Worm (Caenorhabditis elegans) whole organism, L1 larva: ENCODE data around the gene dnc-4.

ENCODE experiments used
- C04F5.9 ChIP-seq: sonication (generic microtip); optimal IDR thresholded peaks from 2 replicates; lab custom pipeline; 2016; ENCODE audit warnings: missing genetic modification characterization, missing compliant biosample characterization
- C16A3.4 ChIP-seq: fragments of 150-350 bp; optimal IDR thresholded peaks from 2 replicates; lab custom pipeline; 2014; ENCODE audit warnings: missing biosample characterization, missing genetic modification characterization
- F16B12.6 ChIP-seq: fragments of 150-350 bp; optimal IDR thresholded peaks from 2 replicates; lab custom pipeline; 2014; ENCODE audit warnings: missing biosample characterization, missing genetic modification characterization
- Y116A8C.19 ChIP-seq: sonication (generic microtip); optimal IDR thresholded peaks from 2 replicates; lab custom pipeline; 2016; ENCODE audit warnings: missing compliant biosample characterization, missing genetic modification characterization, borderline replicate concordance
- aha-1 ChIP-seq: fragments of 150-350 bp; optimal IDR thresholded peaks from 2 replicates; lab custom pipeline; 2014; ENCODE audit warnings: missing biosample characterization, missing genetic modification characterization
- alr-1 ChIP-seq: fragments of 200-800 bp; sonication (Bioruptor generic); optimal IDR thresholded peaks from 2 replicates; lab custom pipeline; 2018; ENCODE audit warnings: borderline replicate concordance, mild to moderate bottlenecking, missing genetic modification characterization, missing compliant biosample characterization
- aly-2 ChIP-seq: fragments of 150-350 bp; optimal IDR thresholded peaks from 2 replicates; lab custom pipeline; 2014; ENCODE audit warnings: missing biosample characterization, missing genetic modification characterization
- blmp-1 ChIP-seq: fragments of 150-350 bp; optimal IDR thresholded peaks from 2 replicates; lab custom pipeline; 2014; ENCODE audit warnings: missing biosample characterization, missing genetic modification characterization
- ceh-8 ChIP-seq: fragments of 200-800 bp; sonication (Bioruptor generic); optimal IDR thresholded peaks from 2 replicates; lab custom pipeline; 2018; ENCODE audit warnings: mild to moderate bottlenecking, missing genetic modification characterization, moderate library complexity, missing compliant biosample characterization
- ceh-88 ChIP-seq: fragments of 200-800 bp; sonication (Bioruptor generic); IDR thresholded peaks from 2 replicates; pipeline ENCODE4 v1.3.6; 2022; ENCODE audit warnings: missing genetic modification characterization, missing compliant biosample characterization
- ceh-90 ChIP-seq: sonication (generic microtip); optimal IDR thresholded peaks from 2 replicates; lab custom pipeline; 2016; ENCODE audit warnings: missing genetic modification characterization, missing compliant biosample characterization
- ces-1 ChIP-seq: fragments of 150-350 bp; optimal IDR thresholded peaks from 2 replicates; lab custom pipeline; 2014; ENCODE audit warnings: missing biosample characterization, missing genetic modification reagents, missing genetic modification characterization
- dpl-1 ChIP-seq, 3 experiments: fragments of 150-350 bp in 2 of 3; sonication (generic microtip) in 1 of 3; optimal IDR thresholded peaks; 2 replicates each; lab custom pipeline; 2014 to 2017; ENCODE audit warnings: missing biosample characterization in 3 of 3, missing genetic modification characterization in 3 of 3, missing genetic modification reagents in 3 of 3
- efl-1 ChIP-seq, 4 experiments: fragments of 150-350 bp; optimal IDR thresholded peaks in 3 of 4; peaks in 1 of 4; 1 replicate in 1 of 4; 2 replicates in 3 of 4; lab custom pipeline; 2014; ENCODE audit warnings: missing biosample characterization in 2 of 4, missing genetic modification characterization in 2 of 4, missing genetic modification reagents in 2 of 4
- efl-3 ChIP-seq: fragments of 200-800 bp; sonication (Bioruptor generic); optimal IDR thresholded peaks from 2 replicates; lab custom pipeline; 2018; ENCODE audit warnings: mild to moderate bottlenecking, missing genetic modification characterization, missing compliant biosample characterization
- egl-27 ChIP-seq, 2 experiments: fragments of 150-350 bp in 1 of 2; sonication (generic microtip); optimal IDR thresholded peaks; 3 replicates each; lab custom pipeline; 2017 to 2018; ENCODE audit warnings: missing biosample characterization in 2 of 2, missing genetic modification characterization in 2 of 2, missing genetic modification reagents in 2 of 2
- elt-2 ChIP-seq: sonication (generic microtip); optimal IDR thresholded peaks from 2 replicates; lab custom pipeline; 2016; ENCODE audit warnings: missing genetic modification characterization, mild to moderate bottlenecking, inconsistent platforms, missing compliant biosample characterization, missing genetic modification reagents
- elt-3 ChIP-seq, 6 experiments: fragments of 150-350 bp in 1 of 6; sonication (generic microtip); optimal IDR thresholded peaks; 2 replicates each; lab custom pipeline; 2017 to 2018; ENCODE audit warnings: missing biosample characterization in 6 of 6, missing genetic modification characterization in 6 of 6, inconsistent platforms in 1 of 6
- ets-5 ChIP-seq: fragments of 200-800 bp; sonication (Bioruptor generic); IDR thresholded peaks from 2 replicates; pipeline ENCODE4 v1.3.6; 2022; ENCODE audit warnings: missing genetic modification characterization, missing compliant biosample characterization
- fos-1 ChIP-seq: fragments of 150-350 bp; optimal IDR thresholded peaks from 2 replicates; lab custom pipeline; 2014; ENCODE audit warnings: missing biosample characterization, missing genetic modification characterization
- grh-1 ChIP-seq: fragments of 200-800 bp; sonication (Bioruptor generic); IDR thresholded peaks from 2 replicates; pipeline ENCODE4 v1.3.6; 2022; ENCODE audit warnings: missing genetic modification reagents, missing genetic modification characterization, missing compliant biosample characterization
- isw-1 ChIP-seq: fragments of 200-800 bp; sonication (Bioruptor generic); IDR thresholded peaks from 2 replicates; pipeline ENCODE4 v1.3.6; 2022; ENCODE audit warnings: missing genetic modification characterization, missing compliant biosample characterization
- lin-14 ChIP-seq: fragments of 200-800 bp; sonication (Bioruptor generic); optimal IDR thresholded peaks from 2 replicates; lab custom pipeline; 2018; ENCODE audit warnings: mild to moderate bottlenecking, missing genetic modification characterization, moderate library complexity, missing compliant biosample characterization
- lin-15B ChIP-seq: fragments of 150-350 bp; sonication (generic microtip); optimal IDR thresholded peaks from 3 replicates; lab custom pipeline; 2014; ENCODE audit warnings: missing biosample characterization, missing genetic modification characterization
- lin-39 ChIP-seq: fragments of 150-350 bp; optimal IDR thresholded peaks from 2 replicates; lab custom pipeline; 2014; ENCODE audit warnings: missing biosample characterization, missing genetic modification reagents, missing genetic modification characterization
- lir-3 ChIP-seq: sonication (generic microtip); optimal IDR thresholded peaks from 2 replicates; lab custom pipeline; 2016; ENCODE audit warnings: mild to moderate bottlenecking, missing genetic modification characterization, moderate library complexity, missing compliant biosample characterization; ENCODE audit not compliant: poor library complexity
- lsy-2 ChIP-seq, 2 experiments: fragments of 150-350 bp; optimal IDR thresholded peaks; 2 replicates each; lab custom pipeline; 2014; ENCODE audit warnings: missing biosample characterization in 2 of 2, missing genetic modification characterization in 2 of 2
- mdl-1 ChIP-seq, 2 experiments: fragments of 150-350 bp; optimal IDR thresholded peaks; 2 replicates each; lab custom pipeline; 2014 to 2017; ENCODE audit warnings: missing biosample characterization in 2 of 2, missing genetic modification characterization in 2 of 2, inconsistent platforms in 1 of 2
- mef-2 ChIP-seq: fragments of 150-350 bp; optimal IDR thresholded peaks from 2 replicates; lab custom pipeline; 2014; ENCODE audit warnings: missing biosample characterization, missing genetic modification characterization
- mep-1 ChIP-seq: fragments of 150-350 bp; optimal IDR thresholded peaks from 2 replicates; lab custom pipeline; 2014; ENCODE audit warnings: missing biosample characterization, missing genetic modification characterization
- nhr-19 ChIP-seq: fragments of 200-800 bp; sonication (Bioruptor generic); conservative IDR thresholded peaks from 2 replicates; pipeline ENCODE4 v1.3.6; 2022; ENCODE audit warnings: missing genetic modification characterization, missing compliant biosample characterization
- nhr-20 ChIP-seq: sonication (generic microtip); optimal IDR thresholded peaks from 2 replicates; lab custom pipeline; 2016; ENCODE audit warnings: mild to moderate bottlenecking, missing genetic modification characterization, missing compliant biosample characterization
- nhr-47 ChIP-seq: sonication (generic microtip); optimal IDR thresholded peaks from 2 replicates; lab custom pipeline; 2016; ENCODE audit warnings: mild to moderate bottlenecking, missing genetic modification characterization, moderate library complexity, missing compliant biosample characterization
- nhr-71 ChIP-seq: sonication (generic microtip); optimal IDR thresholded peaks from 2 replicates; lab custom pipeline; 2016; ENCODE audit warnings: mild to moderate bottlenecking, missing genetic modification characterization, moderate library complexity, missing compliant biosample characterization
- nhr-77 ChIP-seq: fragments of 150-350 bp; optimal IDR thresholded peaks from 2 replicates; lab custom pipeline; 2014; ENCODE audit warnings: missing biosample characterization, missing genetic modification characterization
- nhr-85 ChIP-seq: sonication (generic microtip); peaks from one replicate; lab custom pipeline; 2016; ENCODE audit warnings: missing genetic modification characterization, inconsistent platforms, missing compliant biosample characterization
- nhr-90 ChIP-seq: sonication (generic microtip); optimal IDR thresholded peaks from 2 replicates; lab custom pipeline; 2016; ENCODE audit warnings: mild to moderate bottlenecking, missing genetic modification characterization, missing compliant biosample characterization; ENCODE audit not compliant: poor library complexity
- pqm-1 ChIP-seq: sonication (generic microtip); optimal IDR thresholded peaks from 3 replicates; lab custom pipeline; 2017; ENCODE audit warnings: missing biosample characterization, missing genetic modification characterization
- rnt-1 ChIP-seq: sonication (generic microtip); optimal IDR thresholded peaks from 2 replicates; lab custom pipeline; 2016; ENCODE audit warnings: mild to moderate bottlenecking, missing genetic modification characterization, moderate library complexity, missing compliant biosample characterization
- skn-1 ChIP-seq: fragments of 150-350 bp; optimal IDR thresholded peaks from 2 replicates; lab custom pipeline; 2014; ENCODE audit warnings: missing biosample characterization, missing genetic modification characterization
- snpc-4 ChIP-seq: fragments of 150-350 bp; optimal IDR thresholded peaks from 2 replicates; lab custom pipeline; 2014; ENCODE audit warnings: missing biosample characterization, missing genetic modification characterization
- snu-23 ChIP-seq: sonication (generic microtip); optimal IDR thresholded peaks from 2 replicates; lab custom pipeline; 2016; ENCODE audit warnings: missing genetic modification characterization, missing compliant biosample characterization
- sox-4 ChIP-seq: sonication (generic microtip); optimal IDR thresholded peaks from 2 replicates; lab custom pipeline; 2016; ENCODE audit warnings: missing genetic modification characterization, missing compliant biosample characterization
- sptf-1 ChIP-seq: fragments of 150-350 bp; optimal IDR thresholded peaks from 2 replicates; lab custom pipeline; 2014; ENCODE audit warnings: missing biosample characterization, missing genetic modification characterization
- unc-130 ChIP-seq: fragments of 150-350 bp; optimal IDR thresholded peaks from 2 replicates; lab custom pipeline; 2017; ENCODE audit warnings: missing biosample characterization, missing genetic modification characterization, inconsistent platforms
- unc-30 ChIP-seq: sonication (generic microtip); optimal IDR thresholded peaks from 2 replicates; lab custom pipeline; 2017; ENCODE audit warnings: missing biosample characterization, missing genetic modification characterization
- unc-62 ChIP-seq: fragments of 150-350 bp; optimal IDR thresholded peaks from 2 replicates; lab custom pipeline; 2014; ENCODE audit warnings: missing biosample characterization, missing genetic modification reagents, missing genetic modification characterization
- unc-98 ChIP-seq: fragments of 200-800 bp; sonication (Bioruptor generic); IDR thresholded peaks from 2 replicates; pipeline ENCODE4 v1.3.6; 2022; ENCODE audit warnings: missing genetic modification characterization, missing compliant biosample characterization
- vab-15 ChIP-seq: sonication (generic microtip); optimal IDR thresholded peaks from 2 replicates; lab custom pipeline; 2017; ENCODE audit warnings: missing genotype, mild to moderate bottlenecking, missing genetic modification characterization, missing compliant biosample characterization
- xbp-1 ChIP-seq: sonication (generic microtip); optimal IDR thresholded peaks from 2 replicates; lab custom pipeline; 2016; ENCODE audit warnings: missing genetic modification characterization, missing compliant biosample characterization
- zip-4 ChIP-seq: fragments of 200-800 bp; sonication (Bioruptor generic); optimal IDR thresholded peaks from 2 replicates; lab custom pipeline; 2018; ENCODE audit warnings: mild to moderate bottlenecking, missing genetic modification characterization, moderate library complexity, missing compliant biosample characterization

Gene dnc-4

ce11 chrIV:8042897-8043296 is 23.3 kb upstream of the dnc-4 start:
- TF ChIP-seq nhr-85 (tag; lab: Kevin White, UChicago): peak; percentile 56
- no peak for TF ChIP-seq snpc-4 (tag; lab: Kevin White, UChicago)
- peak; percentile 48 for TF ChIP-seq blmp-1
- peak; percentile 2 for TF ChIP-seq nhr-71 (tag; lab: Kevin White, UChicago)
- no peak for TF ChIP-seq dpl-1 (GFP tag; optimal IDR thresholded peaks at IDR 0.05; lab: Kevin White, UChicago)
- peak in 2 of 6 experiments; percentile 23 to 72 for TF ChIP-seq elt-3 (tag; optimal IDR thresholded peaks at IDR 0.05; lab: Kevin White, UChicago)

ce11 chrIV:8042005-8042404 is 22.4 kb upstream of the dnc-4 start:
- TF ChIP-seq vab-15 (tag; lab: Kevin White, UChicago) (no peak), efl-3 (no peak), F16B12.6 (tag; lab: Kevin White, UChicago) (no peak), egl-27 (tag; optimal IDR thresholded peaks at IDR 0.05; lab: Kevin White, UChicago) (no peak), efl-1 (optimal IDR thresholded peaks at IDR 0.05; lab: Kevin White, UChicago) (no peak), efl-1 (GFP tag; optimal IDR thresholded peaks at IDR 0.05 in 1 of 2; lab: Kevin White, UChicago) (peak in 1 of 2 experiments; percentile 43), lin-15B (tag; lab: Kevin White, UChicago) (no peak), nhr-71 (tag; lab: Kevin White, UChicago) (peak; percentile 42), Y116A8C.19 (no peak), C16A3.4 (tag; lab: Kevin White, UChicago) (no peak), nhr-47 (tag; lab: Kevin White, UChicago) (no peak), aha-1 (tag; lab: Kevin White, UChicago) (no peak), lin-39 (tag; lab: Kevin White, UChicago) (no peak), elt-3 (tag; optimal IDR thresholded peaks at IDR 0.05; lab: Kevin White, UChicago) (peak in 2 of 6 experiments; percentile 33 to 64), ceh-8 (GFP tag; lab: Kevin White, UChicago) (no peak), unc-62 (GFP tag; lab: Kevin White, UChicago) (no peak), unc-130 (tag; lab: Kevin White, UChicago) (no peak), nhr-85 (tag; lab: Kevin White, UChicago) (peak; percentile 91), fos-1 (tag; lab: Kevin White, UChicago) (no peak), lsy-2 (tag; optimal IDR thresholded peaks at IDR 0.05; lab: Kevin White, UChicago) (peak in 1 of 2 experiments; percentile 1), mdl-1 (tag; optimal IDR thresholded peaks at IDR 0.05; lab: Kevin White, UChicago) (peak in 1 of 2 experiments; percentile 7), ceh-88 (GFP tag; lab: Robert Waterston, UW) (no peak), nhr-77 (tag; lab: Kevin White, UChicago) (peak; percentile 26), mef-2 (no peak), sptf-1 (tag; lab: Kevin White, UChicago) (no peak), lir-3 (no peak), nhr-19 (GFP tag; lab: Robert Waterston, UW) (peak; percentile 23; the same call in 1 of the 2 replicates), isw-1 (no peak), xbp-1 (no peak), snu-23 (GFP tag; lab: Kevin White, UChicago) (peak; percentile 59), unc-30 (tag; lab: Kevin White, UChicago) (no peak), unc-98 (GFP tag; lab: Robert Waterston, UW) (no peak), mep-1 (tag; lab: Kevin White, UChicago) (peak; percentile 40), aly-2 (tag; lab: Kevin White, UChicago) (no peak), lin-14 (GFP tag; lab: Kevin White, UChicago) (peak; percentile 79), grh-1 (GFP tag; lab: Robert Waterston, UW) (peak; percentile 83), ets-5 (GFP tag; lab: Robert Waterston, UW) (no peak), nhr-20 (tag; lab: Kevin White, UChicago) (peak; percentile 65), elt-2 (tag; lab: Kevin White, UChicago) (no peak), nhr-90 (no peak), skn-1 (tag; lab: Kevin White, UChicago) (no peak), zip-4 (GFP tag; lab: Kevin White, UChicago) (no peak), ceh-90 (tag; lab: Kevin White, UChicago) (no peak), sox-4 (tag; lab: Kevin White, UChicago) (no peak), ces-1 (GFP tag; lab: Kevin White, UChicago) (no peak), C04F5.9 (tag; lab: Kevin White, UChicago) (no peak), pqm-1 (tag; lab: Kevin White, UChicago) (no peak), rnt-1 (tag; lab: Kevin White, UChicago) (no peak), alr-1 (tag; lab: Kevin White, UChicago) (no peak)
